Worm (Caenorhabditis elegans) whole organism, L1 larva: ENCODE results near the gene txdc-17.

Experiments used
- C16A3.4 ChIP-seq: fragments of 150-350 bp; optimal IDR thresholded peaks from 2 replicates; lab custom pipeline; 2014; ENCODE audit warnings: missing biosample characterization, missing genetic modification characterization
- C34B4.2 ChIP-seq: sonication (generic microtip); optimal IDR thresholded peaks from 2 replicates; lab custom pipeline; 2017; ENCODE audit warnings: mild to moderate bottlenecking, missing genetic modification characterization, missing compliant biosample characterization
- F16B12.6 ChIP-seq: fragments of 150-350 bp; optimal IDR thresholded peaks from 2 replicates; lab custom pipeline; 2014; ENCODE audit warnings: missing biosample characterization, missing genetic modification characterization
- aha-1 ChIP-seq: fragments of 150-350 bp; optimal IDR thresholded peaks from 2 replicates; lab custom pipeline; 2014; ENCODE audit warnings: missing biosample characterization, missing genetic modification characterization
- ama-1 ChIP-seq: fragments of 150-350 bp; optimal IDR thresholded peaks from 2 replicates; lab custom pipeline; 2014
- blmp-1 ChIP-seq: fragments of 150-350 bp; optimal IDR thresholded peaks from 2 replicates; lab custom pipeline; 2014; ENCODE audit warnings: missing biosample characterization, missing genetic modification characterization
- ceh-8 ChIP-seq: fragments of 200-800 bp; sonication (Bioruptor generic); optimal IDR thresholded peaks from 2 replicates; lab custom pipeline; 2018; ENCODE audit warnings: mild to moderate bottlenecking, missing genetic modification characterization, moderate library complexity, missing compliant biosample characterization
- ceh-82 ChIP-seq, 3 experiments: fragments of 150-350 bp in 1 of 3; sonication (generic microtip) in 2 of 3; optimal IDR thresholded peaks; 2 replicates each; lab custom pipeline; 2014 to 2017; ENCODE audit warnings: missing biosample characterization in 3 of 3, missing genetic modification characterization in 3 of 3
- ceh-88 ChIP-seq: fragments of 200-800 bp; sonication (Bioruptor generic); IDR thresholded peaks from 2 replicates; pipeline ENCODE4 v1.3.6; 2022; ENCODE audit warnings: missing genetic modification characterization, missing compliant biosample characterization
- ceh-90 ChIP-seq: sonication (generic microtip); optimal IDR thresholded peaks from 2 replicates; lab custom pipeline; 2016; ENCODE audit warnings: missing genetic modification characterization, missing compliant biosample characterization
- ces-1 ChIP-seq: fragments of 150-350 bp; optimal IDR thresholded peaks from 2 replicates; lab custom pipeline; 2014; ENCODE audit warnings: missing biosample characterization, missing genetic modification reagents, missing genetic modification characterization
- efl-1 ChIP-seq, 4 experiments: fragments of 150-350 bp; optimal IDR thresholded peaks in 3 of 4; peaks in 1 of 4; 1 replicate in 1 of 4; 2 replicates in 3 of 4; lab custom pipeline; 2014; ENCODE audit warnings: missing biosample characterization in 2 of 4, missing genetic modification characterization in 2 of 4, missing genetic modification reagents in 2 of 4
- efl-3 ChIP-seq: fragments of 200-800 bp; sonication (Bioruptor generic); optimal IDR thresholded peaks from 2 replicates; lab custom pipeline; 2018; ENCODE audit warnings: mild to moderate bottlenecking, missing genetic modification characterization, missing compliant biosample characterization
- egl-27 ChIP-seq, 2 experiments: fragments of 150-350 bp in 1 of 2; sonication (generic microtip); optimal IDR thresholded peaks; 3 replicates each; lab custom pipeline; 2017 to 2018; ENCODE audit warnings: missing biosample characterization in 2 of 2, missing genetic modification characterization in 2 of 2, missing genetic modification reagents in 2 of 2
- elt-3 ChIP-seq, 6 experiments: fragments of 150-350 bp in 1 of 6; sonication (generic microtip); optimal IDR thresholded peaks; 2 replicates each; lab custom pipeline; 2017 to 2018; ENCODE audit warnings: missing biosample characterization in 6 of 6, missing genetic modification characterization in 6 of 6, inconsistent platforms in 1 of 6
- lin-13 ChIP-seq: fragments of 150-350 bp; optimal IDR thresholded peaks from 2 replicates; lab custom pipeline; 2014; ENCODE audit warnings: missing biosample characterization, missing genetic modification reagents, missing genetic modification characterization
- lin-15B ChIP-seq: fragments of 150-350 bp; sonication (generic microtip); optimal IDR thresholded peaks from 3 replicates; lab custom pipeline; 2014; ENCODE audit warnings: missing biosample characterization, missing genetic modification characterization
- lin-35 ChIP-seq, 2 experiments: fragments of 150-350 bp; optimal IDR thresholded peaks; 2 replicates each; lab custom pipeline; 2014; ENCODE audit warnings: missing biosample characterization in 2 of 2, missing genetic modification characterization in 2 of 2, missing genetic modification reagents in 2 of 2
- lsy-2 ChIP-seq, 2 experiments: fragments of 150-350 bp; optimal IDR thresholded peaks; 2 replicates each; lab custom pipeline; 2014; ENCODE audit warnings: missing biosample characterization in 2 of 2, missing genetic modification characterization in 2 of 2
- mef-2 ChIP-seq: fragments of 150-350 bp; optimal IDR thresholded peaks from 2 replicates; lab custom pipeline; 2014; ENCODE audit warnings: missing biosample characterization, missing genetic modification characterization
- nhr-20 ChIP-seq: sonication (generic microtip); optimal IDR thresholded peaks from 2 replicates; lab custom pipeline; 2016; ENCODE audit warnings: mild to moderate bottlenecking, missing genetic modification characterization, missing compliant biosample characterization
- nhr-237 ChIP-seq: fragments of 150-350 bp; optimal IDR thresholded peaks from 2 replicates; lab custom pipeline; 2014; ENCODE audit warnings: missing biosample characterization, missing genetic modification characterization
- nhr-28 ChIP-seq: fragments of 150-350 bp; optimal IDR thresholded peaks from 2 replicates; lab custom pipeline; 2014; ENCODE audit warnings: missing biosample characterization, missing genetic modification characterization
- nhr-76 ChIP-seq: sonication (generic microtip); optimal IDR thresholded peaks from 2 replicates; lab custom pipeline; 2017; ENCODE audit warnings: missing biosample characterization, missing genetic modification characterization
- nhr-77 ChIP-seq: fragments of 150-350 bp; optimal IDR thresholded peaks from 2 replicates; lab custom pipeline; 2014; ENCODE audit warnings: missing biosample characterization, missing genetic modification characterization
- pax-3 ChIP-seq: fragments of 200-800 bp; sonication (Bioruptor generic); optimal IDR thresholded peaks from 2 replicates; lab custom pipeline; 2018; ENCODE audit warnings: mild to moderate bottlenecking, missing genetic modification characterization, moderate library complexity, missing compliant biosample characterization
- pqm-1 ChIP-seq: sonication (generic microtip); optimal IDR thresholded peaks from 3 replicates; lab custom pipeline; 2017; ENCODE audit warnings: missing biosample characterization, missing genetic modification characterization
- snpc-4 ChIP-seq: fragments of 150-350 bp; optimal IDR thresholded peaks from 2 replicates; lab custom pipeline; 2014; ENCODE audit warnings: missing biosample characterization, missing genetic modification characterization
- snu-23 ChIP-seq: sonication (generic microtip); optimal IDR thresholded peaks from 2 replicates; lab custom pipeline; 2016; ENCODE audit warnings: missing genetic modification characterization, missing compliant biosample characterization
- sup-37 ChIP-seq: fragments of 200-800 bp; sonication (Bioruptor generic); optimal IDR thresholded peaks from 2 replicates; lab custom pipeline; 2018; ENCODE audit warnings: mild to moderate bottlenecking, missing genetic modification characterization, missing compliant biosample characterization
- tbx-2 ChIP-seq: sonication (generic microtip); optimal IDR thresholded peaks from 2 replicates; lab custom pipeline; 2016; ENCODE audit warnings: missing genetic modification characterization, missing compliant biosample characterization
- tlp-1 ChIP-seq: fragments of 150-350 bp; optimal IDR thresholded peaks from 2 replicates; lab custom pipeline; 2014; ENCODE audit warnings: missing biosample characterization, missing genetic modification characterization
- zip-4 ChIP-seq: fragments of 200-800 bp; sonication (Bioruptor generic); optimal IDR thresholded peaks from 2 replicates; lab custom pipeline; 2018; ENCODE audit warnings: mild to moderate bottlenecking, missing genetic modification characterization, moderate library complexity, missing compliant biosample characterization
- ztf-11 ChIP-seq, 2 experiments: sonication (generic microtip); optimal IDR thresholded peaks; 2 replicates each; lab custom pipeline; 2016 to 2017; ENCODE audit warnings: missing genetic modification characterization in 2 of 2, missing biosample characterization in 1 of 2, missing compliant biosample characterization in 1 of 2

The txdc-17 gene

ce11 chrIII:2818980-2819379 lies 15.5 kb upstream of the txdc-17 start, which contains the start of gene pipp-4P:
TSS of gene pipp-4P (plus strand) at chrIII:2819280.
- TF ChIP-seq ceh-8 (no peak), ces-1 (GFP tag; lab: Kevin White, UChicago) (no peak), aha-1 (tag; lab: Kevin White, UChicago) (no peak), snpc-4 (tag; lab: Kevin White, UChicago) (no peak), mef-2 (tag; lab: Kevin White, UChicago) (no peak), tbx-2 (tag; lab: Kevin White, UChicago) (no peak), pqm-1 (tag; lab: Kevin White, UChicago) (no peak), nhr-77 (tag; lab: Kevin White, UChicago) (no peak), nhr-237 (no peak), lsy-2 (tag; optimal IDR thresholded peaks at IDR 0.05; lab: Kevin White, UChicago) (no peak), efl-3 (GFP tag; lab: Kevin White, UChicago) (no peak), F16B12.6 (no peak), sup-37 (no peak), snu-23 (no peak), zip-4 (no peak), ztf-11 (tag; optimal IDR thresholded peaks at IDR 0.05; lab: Kevin White, UChicago) (no peak), elt-3 (tag; optimal IDR thresholded peaks at IDR 0.05; lab: Kevin White, UChicago) (no peak)

DNA sequence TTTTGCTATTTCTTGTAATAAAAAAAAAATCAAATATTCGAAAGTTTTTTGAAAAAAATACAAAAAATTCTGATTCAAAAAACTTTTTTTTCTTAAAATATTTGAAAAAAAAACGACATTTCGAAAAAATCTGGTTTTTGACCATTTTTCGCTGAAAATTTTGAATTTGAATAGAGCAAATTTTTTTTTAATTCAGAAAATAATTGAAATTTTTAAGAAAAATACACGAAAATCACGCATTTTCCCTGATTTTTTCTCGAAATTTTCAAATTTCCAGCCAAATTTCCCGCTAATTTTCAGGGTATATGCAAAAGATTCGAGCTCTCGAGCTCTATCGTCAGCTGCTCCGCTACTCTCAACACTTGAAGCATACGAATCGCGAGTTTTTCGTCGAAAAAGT lies 7.7 kb upstream of the txdc-17 start, which contains the start of gene Y71H2AM.1:
Gene Y71H2AM.1, plus strand, starts transcription at position 301 of the 400 bp plus-strand sequence.
- TF ChIP-seq egl-27 (tag; optimal IDR thresholded peaks at IDR 0.05; lab: Kevin White, UChicago) (no peak), nhr-20 (tag; lab: Kevin White, UChicago) (no peak), blmp-1 (tag; lab: Kevin White, UChicago) (no peak)
- TF ChIP-seq, all 84 proteins: peak for 0

ce11 chrIII:2832483-2832882 lies 2.0 kb upstream of the txdc-17 start, which contains the start of gene Y71H2AM.29:
TSS of gene Y71H2AM.29 (plus strand) at chrIII:2832783.
- no peak for TF ChIP-seq ceh-90 (tag; lab: Kevin White, UChicago)
- no peak for TF ChIP-seq ama-1 (lab: Kevin White, UChicago)
- TF ChIP-seq lin-15B (tag; lab: Kevin White, UChicago) = no peak
- TF ChIP-seq nhr-77 (tag; lab: Kevin White, UChicago) = no peak

DNA sequence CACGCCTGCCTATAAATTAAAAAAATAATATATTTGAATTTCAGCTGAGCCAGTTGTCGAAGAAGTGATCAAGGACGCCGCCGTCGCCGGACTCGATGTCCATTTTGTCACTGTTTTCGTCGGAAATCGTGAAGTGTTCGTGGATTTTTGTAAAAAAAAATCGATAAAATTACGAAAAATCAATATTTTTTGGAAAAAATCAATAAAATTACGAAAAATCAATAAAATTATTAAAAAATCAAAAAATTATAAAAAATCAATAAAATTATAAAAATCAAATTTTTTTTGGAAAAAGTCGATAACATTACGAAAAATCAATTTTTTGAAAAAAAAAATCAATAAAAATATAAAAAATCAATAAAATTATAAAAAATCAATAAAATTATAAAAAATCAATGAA lies 535 bp downstream of the txdc-17 start:
- TF ChIP-seq F16B12.6 (no peak), ceh-88 (GFP tag; lab: Robert Waterston, UW) (no peak), lin-15B (tag; lab: Kevin White, UChicago) (no peak), efl-1 (optimal IDR thresholded peaks at IDR 0.05; lab: Kevin White, UChicago) (no peak), efl-1 (GFP tag; optimal IDR thresholded peaks at IDR 0.05 in 1 of 2; lab: Kevin White, UChicago) (no peak), lin-35 (GFP tag; optimal IDR thresholded peaks at IDR 0.05; lab: Kevin White, UChicago) (no peak), pax-3 (tag; lab: Kevin White, UChicago) (no peak), ceh-82 (tag; optimal IDR thresholded peaks at IDR 0.05; lab: Kevin White, UChicago) (no peak), tlp-1 (tag; lab: Kevin White, UChicago) (no peak), C34B4.2 (tag; lab: Kevin White, UChicago) (no peak), nhr-237 (no peak), blmp-1 (tag; lab: Kevin White, UChicago) (no peak), ama-1 (lab: Kevin White, UChicago) (no peak), mef-2 (tag; lab: Kevin White, UChicago) (no peak), C16A3.4 (tag; lab: Kevin White, UChicago) (no peak), ces-1 (GFP tag; lab: Kevin White, UChicago) (no peak), elt-3 (tag; optimal IDR thresholded peaks at IDR 0.05; lab: Kevin White, UChicago) (no peak), pqm-1 (tag; lab: Kevin White, UChicago) (no peak), nhr-28 (tag; lab: Kevin White, UChicago) (no peak), egl-27 (tag; optimal IDR thresholded peaks at IDR 0.05; lab: Kevin White, UChicago) (no peak), lin-13 (no peak)

DNA sequence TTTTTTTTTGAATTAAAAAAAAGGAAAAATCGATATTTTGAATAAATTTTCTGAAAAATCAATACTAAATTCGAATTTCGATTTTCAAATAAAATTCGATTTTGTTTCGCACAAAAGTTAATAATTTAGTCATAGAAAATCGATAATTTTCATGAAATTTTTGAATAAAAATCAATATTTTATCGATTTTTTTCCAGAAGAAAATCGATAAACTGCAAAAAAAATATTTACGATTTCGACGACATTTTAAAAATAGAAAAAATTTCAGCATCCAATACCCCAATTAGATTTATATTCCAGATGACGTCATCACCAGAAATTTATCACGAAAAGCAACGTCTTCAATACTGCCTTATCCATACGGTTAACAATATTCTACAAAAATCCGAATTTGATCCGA lies 1.9 kb downstream of the txdc-17 start, which contains the start of gene josd-1:
Gene josd-1, plus strand, starts transcription at position 301 of the 400 bp plus-strand sequence.
- TF ChIP-seq nhr-76 (tag; lab: Kevin White, UChicago) = no peak
